Fruit fly (Drosophila melanogaster) whole organism, prepupa: ENCODE data around the gene sqz.

ENCODE experiments used
- Blimp-1 ChIP-seq: fragments of 200-800 bp; sonication (Bioruptor generic); optimal IDR thresholded peaks from 3 replicates; lab custom pipeline; 2017; ENCODE audit warnings: missing biosample characterization, missing genetic modification characterization, mild to moderate bottlenecking, moderate library complexity, missing genetic modification reagents
- CG10631 ChIP-seq: fragments of 200-800 bp; sonication (Bioruptor generic); optimal IDR thresholded peaks from 2 replicates; lab custom pipeline; 2016; ENCODE audit warnings: missing biosample characterization, missing genetic modification characterization
- CG10669 ChIP-seq: fragments of 200-800 bp; sonication (Bioruptor generic); optimal IDR thresholded peaks from 3 replicates; lab custom pipeline; 2018; ENCODE audit warnings: missing biosample characterization, mild to moderate bottlenecking, missing genetic modification characterization, moderate library complexity
- CG11762 ChIP-seq: fragments of 200-800 bp; sonication (Bioruptor generic); optimal IDR thresholded peaks from 3 replicates; lab custom pipeline; 2016; ENCODE audit warnings: missing biosample characterization, missing genetic modification characterization; ENCODE audit not compliant: insufficient read depth
- CG11902 ChIP-seq: fragments of 200-800 bp; sonication (Bioruptor generic); optimal IDR thresholded peaks from 3 replicates; lab custom pipeline; 2016; ENCODE audit warnings: missing biosample characterization, missing genetic modification characterization
- CG1621 ChIP-seq: fragments of 200-800 bp; sonication (Bioruptor generic); optimal IDR thresholded peaks from 3 replicates; lab custom pipeline; 2018; ENCODE audit warnings: missing biosample characterization, mild to moderate bottlenecking, missing genetic modification characterization
- CG3032 ChIP-seq: fragments of 200-800 bp; optimal IDR thresholded peaks from 2 replicates; lab custom pipeline; 2019; ENCODE audit warnings: missing biosample characterization, mild to moderate bottlenecking, missing genetic modification characterization, moderate library complexity
- CG31627 ChIP-seq: fragments of 200-800 bp; sonication (Bioruptor generic); optimal IDR thresholded peaks from 3 replicates; lab custom pipeline; 2016; ENCODE audit warnings: missing biosample characterization, missing genetic modification characterization
- CG32006 ChIP-seq: fragments of 200-800 bp; sonication (Bioruptor generic); optimal IDR thresholded peaks from 3 replicates; lab custom pipeline; 2017; ENCODE audit warnings: missing biosample characterization, mild to moderate bottlenecking, missing genetic modification characterization
- CG34406 ChIP-seq: fragments of 200-800 bp; sonication (Bioruptor generic); optimal IDR thresholded peaks from 3 replicates; lab custom pipeline; 2016; ENCODE audit warnings: missing biosample characterization, missing genetic modification characterization
- CG4318 ChIP-seq: fragments of 200-800 bp; sonication (Bioruptor generic); optimal IDR thresholded peaks from 3 replicates; lab custom pipeline; 2017; ENCODE audit warnings: missing biosample characterization, mild to moderate bottlenecking, missing genetic modification characterization
- CG6163 ChIP-seq: fragments of 200-800 bp; sonication (Bioruptor generic); IDR thresholded peaks from 3 replicates; pipeline ENCODE4 v1.3.6; 2022; ENCODE audit warnings: missing biosample characterization, missing genetic modification characterization
- CG6276 ChIP-seq: fragments of 200-800 bp; sonication (Bioruptor generic); optimal IDR thresholded peaks from 2 replicates; lab custom pipeline; 2017; ENCODE audit warnings: missing biosample characterization, mild to moderate bottlenecking, missing genetic modification characterization
- CG6792 ChIP-seq: fragments of 200-800 bp; sonication (Bioruptor generic); optimal IDR thresholded peaks from 3 replicates; lab custom pipeline; 2016; ENCODE audit warnings: missing biosample characterization, missing genetic modification characterization
- CG6808 ChIP-seq: fragments of 200-800 bp; sonication (Bioruptor generic); optimal IDR thresholded peaks from 3 replicates; lab custom pipeline; 2017; ENCODE audit warnings: missing biosample characterization, missing genetic modification characterization, mild to moderate bottlenecking, moderate library complexity, missing genetic modification reagents
- CG6854 ChIP-seq: fragments of 200-800 bp; sonication (Bioruptor generic); optimal IDR thresholded peaks from 2 replicates; lab custom pipeline; 2017; ENCODE audit warnings: missing biosample characterization, mild to moderate bottlenecking, missing genetic modification characterization
- CG7368 ChIP-seq: fragments of 200-800 bp; sonication (Bioruptor generic); optimal IDR thresholded peaks from 3 replicates; lab custom pipeline; 2016; ENCODE audit warnings: missing biosample characterization, missing genetic modification characterization
- CG8119 ChIP-seq: fragments of 200-800 bp; sonication (Bioruptor generic); IDR thresholded peaks from 3 replicates; pipeline ENCODE4 v1.3.6; 2022; ENCODE audit warnings: missing biosample characterization, missing genetic modification characterization
- CG8319 ChIP-seq: fragments of 200-800 bp; sonication (Bioruptor generic); optimal IDR thresholded peaks from 3 replicates; lab custom pipeline; 2016; ENCODE audit warnings: missing biosample characterization, missing genetic modification characterization
- CG8632 ChIP-seq: fragments of 200-800 bp; sonication (Bioruptor generic); optimal IDR thresholded peaks from 3 replicates; lab custom pipeline; 2016; ENCODE audit warnings: missing biosample characterization, missing genetic modification characterization
- CG9139 ChIP-seq: fragments of 200-800 bp; sonication (Bioruptor generic); optimal IDR thresholded peaks from 3 replicates; lab custom pipeline; 2017; ENCODE audit warnings: missing biosample characterization, mild to moderate bottlenecking, missing genetic modification characterization
- Eip78C ChIP-seq: fragments of 200-800 bp; sonication (Bioruptor generic); peaks from one replicate; lab custom pipeline; 2016; ENCODE audit warnings: missing biosample characterization, missing genetic modification characterization
- Eip93F ChIP-seq: fragments of 200-800 bp; sonication (Bioruptor generic); optimal IDR thresholded peaks from 2 replicates; lab custom pipeline; 2016; ENCODE audit warnings: missing biosample characterization, mild to moderate bottlenecking, missing genetic modification characterization
- Ets21C ChIP-seq: fragments of 200-800 bp; sonication (Bioruptor generic); optimal IDR thresholded peaks from 3 replicates; lab custom pipeline; 2016; ENCODE audit warnings: missing biosample characterization, missing genetic modification characterization
- Ets96B ChIP-seq: fragments of 200-800 bp; optimal IDR thresholded peaks from 2 replicates; lab custom pipeline; 2019; ENCODE audit warnings: missing biosample characterization, mild to moderate bottlenecking, missing genetic modification characterization, moderate library complexity
- Gug ChIP-seq: fragments of 200-800 bp; sonication (Bioruptor generic); IDR thresholded peaks from 2 replicates; pipeline ENCODE4 v1.3.6; 2022; ENCODE audit warnings: missing biosample characterization, missing genetic modification characterization
- Hr38 ChIP-seq: sonication (Bioruptor generic); optimal IDR thresholded peaks from 2 replicates; lab custom pipeline; 2016; ENCODE audit warnings: missing biosample characterization, missing genetic modification characterization
- Hr39 ChIP-seq: fragments of 200-800 bp; sonication (Bioruptor generic); optimal IDR thresholded peaks from 2 replicates; lab custom pipeline; 2016; ENCODE audit warnings: missing biosample characterization, missing genetic modification characterization
- Hr4 ChIP-seq: fragments of 200-800 bp; sonication (Bioruptor generic); optimal IDR thresholded peaks from 3 replicates; lab custom pipeline; 2016; ENCODE audit warnings: missing biosample characterization, missing genetic modification characterization
- Lpt ChIP-seq: fragments of 200-800 bp; sonication (Bioruptor generic); optimal IDR thresholded peaks from 3 replicates; lab custom pipeline; 2016; ENCODE audit warnings: missing biosample characterization, missing genetic modification characterization
- Met ChIP-seq: fragments of 200-800 bp; sonication (Bioruptor generic); optimal IDR thresholded peaks from 3 replicates; lab custom pipeline; 2016; ENCODE audit warnings: missing biosample characterization, missing genetic modification characterization
- OdsH ChIP-seq: fragments of 200-800 bp; sonication (Bioruptor generic); optimal IDR thresholded peaks from 3 replicates; lab custom pipeline; 2016; ENCODE audit warnings: missing biosample characterization, missing genetic modification characterization
- Smox ChIP-seq: fragments of 200-800 bp; sonication (Bioruptor generic); optimal IDR thresholded peaks from 3 replicates; lab custom pipeline; 2016; ENCODE audit warnings: missing biosample characterization, missing genetic modification characterization
- Sox102F ChIP-seq: fragments of 200-800 bp; sonication (Bioruptor generic); optimal IDR thresholded peaks from 2 replicates; lab custom pipeline; 2016; ENCODE audit warnings: missing biosample characterization, mild to moderate bottlenecking, missing genetic modification characterization
- Sox14 ChIP-seq: fragments of 200-800 bp; sonication (Bioruptor generic); optimal IDR thresholded peaks from 3 replicates; lab custom pipeline; 2016; ENCODE audit warnings: missing biosample characterization, missing genetic modification characterization
- Sox15 ChIP-seq: fragments of 200-800 bp; sonication (Bioruptor generic); optimal IDR thresholded peaks from 3 replicates; lab custom pipeline; 2016; ENCODE audit warnings: missing biosample characterization, missing genetic modification characterization
- achi ChIP-seq: fragments of 200-800 bp; sonication (Bioruptor generic); optimal IDR thresholded peaks from 3 replicates; lab custom pipeline; 2016; ENCODE audit warnings: missing biosample characterization, missing genetic modification characterization
- acj6 ChIP-seq: fragments of 200-800 bp; sonication (Bioruptor generic); optimal IDR thresholded peaks from 3 replicates; lab custom pipeline; 2016; ENCODE audit warnings: missing biosample characterization, missing genetic modification characterization
- cyc ChIP-seq: fragments of 200-800 bp; sonication (Bioruptor generic); optimal IDR thresholded peaks from 3 replicates; lab custom pipeline; 2016; ENCODE audit warnings: missing biosample characterization, missing genetic modification characterization
- dac ChIP-seq: fragments of 200-800 bp; sonication (Bioruptor generic); optimal IDR thresholded peaks from 2 replicates; lab custom pipeline; 2017; ENCODE audit warnings: missing biosample characterization, mild to moderate bottlenecking, missing genetic modification characterization
- dsx ChIP-seq: fragments of 200-800 bp; optimal IDR thresholded peaks from 3 replicates; lab custom pipeline; 2019; ENCODE audit warnings: missing biosample characterization, mild to moderate bottlenecking, missing genetic modification characterization, moderate library complexity; ENCODE audit not compliant: poor library complexity, severe bottlenecking
- eg ChIP-seq: fragments of 200-800 bp; sonication (Bioruptor generic); IDR thresholded peaks from 3 replicates; pipeline ENCODE4 v1.3.6; 2022; ENCODE audit warnings: missing biosample characterization, missing genetic modification characterization
- fd59A ChIP-seq: fragments of 200-800 bp; sonication (Bioruptor generic); optimal IDR thresholded peaks from 2 replicates; lab custom pipeline; 2017; ENCODE audit warnings: missing biosample characterization, mild to moderate bottlenecking, missing genetic modification characterization, missing genetic modification reagents
- fd85E ChIP-seq: fragments of 200-800 bp; sonication (Bioruptor generic); optimal IDR thresholded peaks from 3 replicates; lab custom pipeline; 2016; ENCODE audit warnings: missing biosample characterization, missing genetic modification characterization
- fkh ChIP-seq: fragments of 200-800 bp; sonication (Bioruptor generic); optimal IDR thresholded peaks from 3 replicates; lab custom pipeline; 2017; ENCODE audit warnings: missing biosample characterization, mild to moderate bottlenecking, missing genetic modification characterization, moderate library complexity
- net ChIP-seq: fragments of 200-800 bp; sonication (Bioruptor generic); optimal IDR thresholded peaks from 3 replicates; lab custom pipeline; 2016; ENCODE audit warnings: missing biosample characterization, missing genetic modification characterization
- pdm3 ChIP-seq: fragments of 200-800 bp; sonication (Bioruptor generic); optimal IDR thresholded peaks from 3 replicates; lab custom pipeline; 2016; ENCODE audit warnings: missing biosample characterization, missing genetic modification characterization
- salr ChIP-seq, 2 experiments: fragments of 200-800 bp; sonication (Bioruptor generic); optimal IDR thresholded peaks; 3 replicates each; lab custom pipeline; 2016 to 2018; ENCODE audit warnings: missing biosample characterization in 2 of 2, missing genetic modification characterization in 2 of 2, mild to moderate bottlenecking in 1 of 2
- ss ChIP-seq, 2 experiments: fragments of 200-800 bp; sonication (Bioruptor generic); optimal IDR thresholded peaks; 2 replicates in 1 of 2; 3 replicates in 1 of 2; lab custom pipeline; 2017 to 2018; ENCODE audit warnings: mild to moderate bottlenecking in 2 of 2, missing biosample characterization in 2 of 2, missing genetic modification characterization in 2 of 2, moderate library complexity in 1 of 2
- svp ChIP-seq: fragments of 200-800 bp; sonication (Bioruptor generic); peaks from one replicate; lab custom pipeline; 2016; ENCODE audit warnings: missing biosample characterization, missing genetic modification characterization
- topi ChIP-seq: fragments of 200-800 bp; sonication (Bioruptor generic); optimal IDR thresholded peaks from 3 replicates; lab custom pipeline; 2016; ENCODE audit warnings: missing biosample characterization, missing genetic modification characterization
- vri ChIP-seq: fragments of 200-800 bp; sonication (Bioruptor generic); optimal IDR thresholded peaks from 3 replicates; lab custom pipeline; 2016; ENCODE audit warnings: missing biosample characterization, mild to moderate bottlenecking, missing genetic modification characterization

sqz gene

dm6 chr3R:19187717-19188149 lies 23.7 kb downstream of the sqz start:
- peak in 1 of 2 experiments; percentile 82 for TF ChIP-seq ss (GFP tag; optimal IDR thresholded peaks at IDR 0.05; lab: Kevin White, UChicago)
- peak; percentile 86 for TF ChIP-seq pdm3 (GFP tag; lab: Kevin White, UChicago)
- peak; percentile 85 for TF ChIP-seq Lpt (GFP tag; lab: Kevin White, UChicago)
- TF ChIP-seq CG34406 = peak; percentile 80
- TF ChIP-seq CG8319 (GFP tag; lab: Kevin White, UChicago) = peak; percentile 63
- peak; percentile 76 for TF ChIP-seq CG3032 (tag; lab: Kevin White, UChicago)
- peak; percentile 78 for TF ChIP-seq Blimp-1 (GFP tag; lab: Kevin White, UChicago)
- peak; percentile 77 for TF ChIP-seq CG6276 (GFP tag; lab: Kevin White, UChicago)
- TF ChIP-seq fd59A = peak; percentile 86
- TF ChIP-seq net (GFP tag; lab: Kevin White, UChicago) = peak; percentile 84
- peak; percentile 88 for TF ChIP-seq Hr4 (GFP tag; lab: Kevin White, UChicago)
- TF ChIP-seq OdsH (GFP tag; lab: Kevin White, UChicago) = peak; percentile 83
- TF ChIP-seq achi (GFP tag; lab: Kevin White, UChicago) = peak; percentile 79
- TF ChIP-seq Ets96B (tag; lab: Kevin White, UChicago) = peak; percentile 64
- TF ChIP-seq CG4318 (GFP tag; lab: Kevin White, UChicago) = peak; percentile 80
- TF ChIP-seq acj6 (GFP tag; lab: Kevin White, UChicago) = peak; percentile 85
- TF ChIP-seq dsx (GFP tag; lab: Kevin White, UChicago) = peak; percentile 49
- no peak for TF ChIP-seq CG9139
- TF ChIP-seq CG11762 = peak; percentile 66
- TF ChIP-seq Hr39 = peak; percentile 84
- no peak for TF ChIP-seq Hr38 (GFP tag; lab: Kevin White, UChicago)
- TF ChIP-seq svp = peak; percentile 83
- TF ChIP-seq Eip93F (GFP tag; lab: Kevin White, UChicago) = no peak
- TF ChIP-seq Sox15 (GFP tag; lab: Kevin White, UChicago) = peak; percentile 74
- no peak for TF ChIP-seq fkh (GFP tag; lab: Kevin White, UChicago)
- TF ChIP-seq Smox (GFP tag; lab: Kevin White, UChicago) = peak; percentile 85
- TF ChIP-seq Sox102F = peak; percentile 87
- peak; percentile 73 for TF ChIP-seq CG7368 (GFP tag; lab: Kevin White, UChicago)
- TF ChIP-seq CG6854 (GFP tag; lab: Kevin White, UChicago) = peak; percentile 78
- TF ChIP-seq topi (GFP tag; lab: Kevin White, UChicago) = peak; percentile 81
- peak; percentile 90 for TF ChIP-seq Eip78C (GFP tag; lab: Kevin White, UChicago)
- TF ChIP-seq CG6808 (GFP tag; lab: Kevin White, UChicago) = peak; percentile 84
- peak; percentile 84 for TF ChIP-seq CG10669 (GFP tag; lab: Kevin White, UChicago)
- TF ChIP-seq Sox14 (GFP tag; lab: Kevin White, UChicago) = peak; percentile 89
- TF ChIP-seq CG8119 (GFP tag; lab: Robert Waterston, UW) = peak; percentile 87
- TF ChIP-seq CG31627 = peak; percentile 88
- TF ChIP-seq Ets21C (GFP tag; lab: Kevin White, UChicago) = peak; percentile 64
- TF ChIP-seq CG8632 (GFP tag; lab: Kevin White, UChicago) = peak; percentile 76
- TF ChIP-seq fd85E = peak; percentile 56
- TF ChIP-seq CG11902 = peak; percentile 59
- no peak for TF ChIP-seq CG6163
- TF ChIP-seq dac (GFP tag; lab: Kevin White, UChicago) = peak; percentile 58
- TF ChIP-seq CG10631 (GFP tag; lab: Kevin White, UChicago) = peak; percentile 79
- peak; percentile 54; the same call in 1 of the 3 replicates for TF ChIP-seq eg (GFP tag; lab: Robert Waterston, UW)
- TF ChIP-seq CG32006 (GFP tag; lab: Kevin White, UChicago) = peak; percentile 94
- peak; percentile 77 for TF ChIP-seq cyc (GFP tag; lab: Kevin White, UChicago)
- peak; percentile 89 for TF ChIP-seq Met (GFP tag; lab: Kevin White, UChicago)
- TF ChIP-seq salr (GFP tag; optimal IDR thresholded peaks at IDR 0.05; lab: Kevin White, UChicago) = peak; percentile 75 to 89
- TF ChIP-seq Gug (GFP tag; lab: Robert Waterston, UW) = no peak
- TF ChIP-seq CG6792 (GFP tag; lab: Kevin White, UChicago) = peak; percentile 82
- peak; percentile 76 for TF ChIP-seq vri (GFP tag; lab: Kevin White, UChicago)
- peak; percentile 68 for TF ChIP-seq CG1621
